Fruit fly (Drosophila melanogaster) whole organism, prepupa: ENCODE results near the gene CG10147.

Source experiments
- Blimp-1 ChIP-seq: fragments of 200-800 bp; sonication (Bioruptor generic); optimal IDR thresholded peaks from 3 replicates; lab custom pipeline; 2017; ENCODE audit warnings: missing biosample characterization, missing genetic modification characterization, mild to moderate bottlenecking, moderate library complexity, missing genetic modification reagents
- CG10631 ChIP-seq: fragments of 200-800 bp; sonication (Bioruptor generic); optimal IDR thresholded peaks from 2 replicates; lab custom pipeline; 2016; ENCODE audit warnings: missing biosample characterization, missing genetic modification characterization
- CG10669 ChIP-seq: fragments of 200-800 bp; sonication (Bioruptor generic); optimal IDR thresholded peaks from 3 replicates; lab custom pipeline; 2018; ENCODE audit warnings: missing biosample characterization, mild to moderate bottlenecking, missing genetic modification characterization, moderate library complexity
- CG11762 ChIP-seq: fragments of 200-800 bp; sonication (Bioruptor generic); optimal IDR thresholded peaks from 3 replicates; lab custom pipeline; 2016; ENCODE audit warnings: missing biosample characterization, missing genetic modification characterization; ENCODE audit not compliant: insufficient read depth
- CG11902 ChIP-seq: fragments of 200-800 bp; sonication (Bioruptor generic); optimal IDR thresholded peaks from 3 replicates; lab custom pipeline; 2016; ENCODE audit warnings: missing biosample characterization, missing genetic modification characterization
- CG15336 ChIP-seq: fragments of 200-800 bp; sonication (Bioruptor generic); IDR thresholded peaks from 2 replicates; pipeline ENCODE4 v1.3.6; 2022; ENCODE audit warnings: missing biosample characterization, missing genetic modification characterization
- CG1621 ChIP-seq: fragments of 200-800 bp; sonication (Bioruptor generic); optimal IDR thresholded peaks from 3 replicates; lab custom pipeline; 2018; ENCODE audit warnings: missing biosample characterization, mild to moderate bottlenecking, missing genetic modification characterization
- CG16779 ChIP-seq: fragments of 200-800 bp; sonication (Bioruptor generic); optimal IDR thresholded peaks from 3 replicates; lab custom pipeline; 2017; ENCODE audit warnings: missing biosample characterization, mild to moderate bottlenecking, missing genetic modification characterization
- CG31627 ChIP-seq: fragments of 200-800 bp; sonication (Bioruptor generic); optimal IDR thresholded peaks from 3 replicates; lab custom pipeline; 2016; ENCODE audit warnings: missing biosample characterization, missing genetic modification characterization
- CG32006 ChIP-seq: fragments of 200-800 bp; sonication (Bioruptor generic); optimal IDR thresholded peaks from 3 replicates; lab custom pipeline; 2017; ENCODE audit warnings: missing biosample characterization, mild to moderate bottlenecking, missing genetic modification characterization
- CG34406 ChIP-seq: fragments of 200-800 bp; sonication (Bioruptor generic); optimal IDR thresholded peaks from 3 replicates; lab custom pipeline; 2016; ENCODE audit warnings: missing biosample characterization, missing genetic modification characterization
- CG4318 ChIP-seq: fragments of 200-800 bp; sonication (Bioruptor generic); optimal IDR thresholded peaks from 3 replicates; lab custom pipeline; 2017; ENCODE audit warnings: missing biosample characterization, mild to moderate bottlenecking, missing genetic modification characterization
- CG6163 ChIP-seq: fragments of 200-800 bp; sonication (Bioruptor generic); IDR thresholded peaks from 3 replicates; pipeline ENCODE4 v1.3.6; 2022; ENCODE audit warnings: missing biosample characterization, missing genetic modification characterization
- CG6276 ChIP-seq: fragments of 200-800 bp; sonication (Bioruptor generic); optimal IDR thresholded peaks from 2 replicates; lab custom pipeline; 2017; ENCODE audit warnings: missing biosample characterization, mild to moderate bottlenecking, missing genetic modification characterization
- CG6792 ChIP-seq: fragments of 200-800 bp; sonication (Bioruptor generic); optimal IDR thresholded peaks from 3 replicates; lab custom pipeline; 2016; ENCODE audit warnings: missing biosample characterization, missing genetic modification characterization
- CG6808 ChIP-seq: fragments of 200-800 bp; sonication (Bioruptor generic); optimal IDR thresholded peaks from 3 replicates; lab custom pipeline; 2017; ENCODE audit warnings: missing biosample characterization, missing genetic modification characterization, mild to moderate bottlenecking, moderate library complexity, missing genetic modification reagents
- CG6854 ChIP-seq: fragments of 200-800 bp; sonication (Bioruptor generic); optimal IDR thresholded peaks from 2 replicates; lab custom pipeline; 2017; ENCODE audit warnings: missing biosample characterization, mild to moderate bottlenecking, missing genetic modification characterization
- CG8119 ChIP-seq: fragments of 200-800 bp; sonication (Bioruptor generic); IDR thresholded peaks from 3 replicates; pipeline ENCODE4 v1.3.6; 2022; ENCODE audit warnings: missing biosample characterization, missing genetic modification characterization
- CG8319 ChIP-seq: fragments of 200-800 bp; sonication (Bioruptor generic); optimal IDR thresholded peaks from 3 replicates; lab custom pipeline; 2016; ENCODE audit warnings: missing biosample characterization, missing genetic modification characterization
- CG9139 ChIP-seq: fragments of 200-800 bp; sonication (Bioruptor generic); optimal IDR thresholded peaks from 3 replicates; lab custom pipeline; 2017; ENCODE audit warnings: missing biosample characterization, mild to moderate bottlenecking, missing genetic modification characterization
- Eip75B ChIP-seq: fragments of 200-800 bp; sonication (Bioruptor generic); optimal IDR thresholded peaks from 3 replicates; lab custom pipeline; 2016; ENCODE audit warnings: missing biosample characterization, missing genetic modification characterization
- Eip78C ChIP-seq: fragments of 200-800 bp; sonication (Bioruptor generic); peaks from one replicate; lab custom pipeline; 2016; ENCODE audit warnings: missing biosample characterization, missing genetic modification characterization
- Eip93F ChIP-seq: fragments of 200-800 bp; sonication (Bioruptor generic); optimal IDR thresholded peaks from 2 replicates; lab custom pipeline; 2016; ENCODE audit warnings: missing biosample characterization, mild to moderate bottlenecking, missing genetic modification characterization
- Ets21C ChIP-seq: fragments of 200-800 bp; sonication (Bioruptor generic); optimal IDR thresholded peaks from 3 replicates; lab custom pipeline; 2016; ENCODE audit warnings: missing biosample characterization, missing genetic modification characterization
- Ets96B ChIP-seq: fragments of 200-800 bp; optimal IDR thresholded peaks from 2 replicates; lab custom pipeline; 2019; ENCODE audit warnings: missing biosample characterization, mild to moderate bottlenecking, missing genetic modification characterization, moderate library complexity
- Hr38 ChIP-seq: sonication (Bioruptor generic); optimal IDR thresholded peaks from 2 replicates; lab custom pipeline; 2016; ENCODE audit warnings: missing biosample characterization, missing genetic modification characterization
- Hr4 ChIP-seq: fragments of 200-800 bp; sonication (Bioruptor generic); optimal IDR thresholded peaks from 3 replicates; lab custom pipeline; 2016; ENCODE audit warnings: missing biosample characterization, missing genetic modification characterization
- Lpt ChIP-seq: fragments of 200-800 bp; sonication (Bioruptor generic); optimal IDR thresholded peaks from 3 replicates; lab custom pipeline; 2016; ENCODE audit warnings: missing biosample characterization, missing genetic modification characterization
- Met ChIP-seq: fragments of 200-800 bp; sonication (Bioruptor generic); optimal IDR thresholded peaks from 3 replicates; lab custom pipeline; 2016; ENCODE audit warnings: missing biosample characterization, missing genetic modification characterization
- OdsH ChIP-seq: fragments of 200-800 bp; sonication (Bioruptor generic); optimal IDR thresholded peaks from 3 replicates; lab custom pipeline; 2016; ENCODE audit warnings: missing biosample characterization, missing genetic modification characterization
- Smox ChIP-seq: fragments of 200-800 bp; sonication (Bioruptor generic); optimal IDR thresholded peaks from 3 replicates; lab custom pipeline; 2016; ENCODE audit warnings: missing biosample characterization, missing genetic modification characterization
- Sox102F ChIP-seq: fragments of 200-800 bp; sonication (Bioruptor generic); optimal IDR thresholded peaks from 2 replicates; lab custom pipeline; 2016; ENCODE audit warnings: missing biosample characterization, mild to moderate bottlenecking, missing genetic modification characterization
- Sox14 ChIP-seq: fragments of 200-800 bp; sonication (Bioruptor generic); optimal IDR thresholded peaks from 3 replicates; lab custom pipeline; 2016; ENCODE audit warnings: missing biosample characterization, missing genetic modification characterization
- Sox15 ChIP-seq: fragments of 200-800 bp; sonication (Bioruptor generic); optimal IDR thresholded peaks from 3 replicates; lab custom pipeline; 2016; ENCODE audit warnings: missing biosample characterization, missing genetic modification characterization
- achi ChIP-seq: fragments of 200-800 bp; sonication (Bioruptor generic); optimal IDR thresholded peaks from 3 replicates; lab custom pipeline; 2016; ENCODE audit warnings: missing biosample characterization, missing genetic modification characterization
- acj6 ChIP-seq: fragments of 200-800 bp; sonication (Bioruptor generic); optimal IDR thresholded peaks from 3 replicates; lab custom pipeline; 2016; ENCODE audit warnings: missing biosample characterization, missing genetic modification characterization
- cyc ChIP-seq: fragments of 200-800 bp; sonication (Bioruptor generic); optimal IDR thresholded peaks from 3 replicates; lab custom pipeline; 2016; ENCODE audit warnings: missing biosample characterization, missing genetic modification characterization
- dac ChIP-seq: fragments of 200-800 bp; sonication (Bioruptor generic); optimal IDR thresholded peaks from 2 replicates; lab custom pipeline; 2017; ENCODE audit warnings: missing biosample characterization, mild to moderate bottlenecking, missing genetic modification characterization
- dsx ChIP-seq: fragments of 200-800 bp; optimal IDR thresholded peaks from 3 replicates; lab custom pipeline; 2019; ENCODE audit warnings: missing biosample characterization, mild to moderate bottlenecking, missing genetic modification characterization, moderate library complexity; ENCODE audit not compliant: poor library complexity, severe bottlenecking
- eg ChIP-seq: fragments of 200-800 bp; sonication (Bioruptor generic); IDR thresholded peaks from 3 replicates; pipeline ENCODE4 v1.3.6; 2022; ENCODE audit warnings: missing biosample characterization, missing genetic modification characterization
- esn ChIP-seq: fragments of 200-800 bp; sonication (Bioruptor generic); optimal IDR thresholded peaks from 2 replicates; lab custom pipeline; 2016; ENCODE audit warnings: missing biosample characterization, mild to moderate bottlenecking, missing genetic modification characterization, moderate library complexity
- fd59A ChIP-seq: fragments of 200-800 bp; sonication (Bioruptor generic); optimal IDR thresholded peaks from 2 replicates; lab custom pipeline; 2017; ENCODE audit warnings: missing biosample characterization, mild to moderate bottlenecking, missing genetic modification characterization, missing genetic modification reagents
- fd85E ChIP-seq: fragments of 200-800 bp; sonication (Bioruptor generic); optimal IDR thresholded peaks from 3 replicates; lab custom pipeline; 2016; ENCODE audit warnings: missing biosample characterization, missing genetic modification characterization
- fkh ChIP-seq: fragments of 200-800 bp; sonication (Bioruptor generic); optimal IDR thresholded peaks from 3 replicates; lab custom pipeline; 2017; ENCODE audit warnings: missing biosample characterization, mild to moderate bottlenecking, missing genetic modification characterization, moderate library complexity
- lz ChIP-seq: fragments of 200-800 bp; sonication (Bioruptor generic); optimal IDR thresholded peaks from 3 replicates; lab custom pipeline; 2016; ENCODE audit warnings: missing biosample characterization, missing genetic modification characterization
- net ChIP-seq: fragments of 200-800 bp; sonication (Bioruptor generic); optimal IDR thresholded peaks from 3 replicates; lab custom pipeline; 2016; ENCODE audit warnings: missing biosample characterization, missing genetic modification characterization
- pdm3 ChIP-seq: fragments of 200-800 bp; sonication (Bioruptor generic); optimal IDR thresholded peaks from 3 replicates; lab custom pipeline; 2016; ENCODE audit warnings: missing biosample characterization, missing genetic modification characterization
- salr ChIP-seq, 2 experiments: fragments of 200-800 bp; sonication (Bioruptor generic); optimal IDR thresholded peaks; 3 replicates each; lab custom pipeline; 2016 to 2018; ENCODE audit warnings: missing biosample characterization in 2 of 2, missing genetic modification characterization in 2 of 2, mild to moderate bottlenecking in 1 of 2
- spab ChIP-seq: fragments of 200-800 bp; sonication (Bioruptor generic); optimal IDR thresholded peaks from 2 replicates; lab custom pipeline; 2017; ENCODE audit warnings: missing biosample characterization, mild to moderate bottlenecking, missing genetic modification characterization, missing genetic modification reagents
- ss ChIP-seq, 2 experiments: fragments of 200-800 bp; sonication (Bioruptor generic); optimal IDR thresholded peaks; 2 replicates in 1 of 2; 3 replicates in 1 of 2; lab custom pipeline; 2017 to 2018; ENCODE audit warnings: mild to moderate bottlenecking in 2 of 2, missing biosample characterization in 2 of 2, missing genetic modification characterization in 2 of 2, moderate library complexity in 1 of 2
- svp ChIP-seq: fragments of 200-800 bp; sonication (Bioruptor generic); peaks from one replicate; lab custom pipeline; 2016; ENCODE audit warnings: missing biosample characterization, missing genetic modification characterization
- topi ChIP-seq: fragments of 200-800 bp; sonication (Bioruptor generic); optimal IDR thresholded peaks from 3 replicates; lab custom pipeline; 2016; ENCODE audit warnings: missing biosample characterization, missing genetic modification characterization
- vri ChIP-seq: fragments of 200-800 bp; sonication (Bioruptor generic); optimal IDR thresholded peaks from 3 replicates; lab custom pipeline; 2016; ENCODE audit warnings: missing biosample characterization, mild to moderate bottlenecking, missing genetic modification characterization

CG10147 gene

dm6 chr3L:6447203-6447602 lies 41.0 kb downstream of the CG10147 start:
- TF ChIP-seq CG10631 (GFP tag; lab: Kevin White, UChicago) (no peak), CG8319 (GFP tag; lab: Kevin White, UChicago) (no peak), Hr38 (GFP tag; lab: Kevin White, UChicago) (no peak), CG6276 (GFP tag; lab: Kevin White, UChicago) (peak; percentile 14), Hr4 (GFP tag; lab: Kevin White, UChicago) (peak; percentile 21), CG6163 (GFP tag; lab: Robert Waterston, UW) (peak; percentile 63; the same call in 2 of the 3 replicates), CG6854 (no peak), Sox14 (GFP tag; lab: Kevin White, UChicago) (no peak), CG10669 (GFP tag; lab: Kevin White, UChicago) (no peak), cyc (GFP tag; lab: Kevin White, UChicago) (no peak), CG34406 (no peak), net (GFP tag; lab: Kevin White, UChicago) (peak; percentile 1), acj6 (peak; percentile 27), CG11762 (GFP tag; lab: Kevin White, UChicago) (no peak), esn (no peak), pdm3 (GFP tag; lab: Kevin White, UChicago) (no peak), CG8119 (GFP tag; lab: Robert Waterston, UW) (peak; percentile 75; the same call in 2 of the 3 replicates), CG16779 (tag; lab: Kevin White, UChicago) (no peak), Eip75B (GFP tag; lab: Kevin White, UChicago) (no peak), CG1621 (no peak), vri (GFP tag; lab: Kevin White, UChicago) (no peak), Sox15 (GFP tag; lab: Kevin White, UChicago) (no peak), dac (GFP tag; lab: Kevin White, UChicago) (no peak), CG15336 (GFP tag; lab: Robert Waterston, UW) (peak; percentile 68; the same call in 1 of the 2 replicates), CG9139 (no peak), Eip93F (GFP tag; lab: Kevin White, UChicago) (no peak), spab (GFP tag; lab: Kevin White, UChicago) (no peak), CG32006 (GFP tag; lab: Kevin White, UChicago) (peak; percentile 49), Smox (GFP tag; lab: Kevin White, UChicago) (no peak), fd85E (GFP tag; lab: Kevin White, UChicago) (no peak), fkh (no peak), salr (GFP tag; optimal IDR thresholded peaks at IDR 0.05; lab: Kevin White, UChicago) (peak in 1 of 2 experiments; percentile 49), Sox102F (no peak), Eip78C (no peak), fd59A (GFP tag; lab: Kevin White, UChicago) (no peak), CG31627 (GFP tag; lab: Kevin White, UChicago) (no peak), CG6808 (GFP tag; lab: Kevin White, UChicago) (no peak), Lpt (peak; percentile 16), CG11902 (GFP tag; lab: Kevin White, UChicago) (no peak), CG6792 (GFP tag; lab: Kevin White, UChicago) (no peak), Ets96B (tag; lab: Kevin White, UChicago) (no peak), ss (GFP tag; optimal IDR thresholded peaks at IDR 0.05; lab: Kevin White, UChicago) (no peak), Ets21C (GFP tag; lab: Kevin White, UChicago) (no peak), eg (GFP tag; lab: Robert Waterston, UW) (peak; percentile 77), dsx (GFP tag; lab: Kevin White, UChicago) (no peak), Met (no peak), achi (GFP tag; lab: Kevin White, UChicago) (no peak), svp (no peak), Blimp-1 (GFP tag; lab: Kevin White, UChicago) (no peak), lz (GFP tag; lab: Kevin White, UChicago) (no peak), CG4318 (GFP tag; lab: Kevin White, UChicago) (no peak), topi (no peak), OdsH (no peak)
